Fruit fly (Drosophila melanogaster) whole organism, embryonic: ENCODE results near the gene pkaap.

Source experiments
- B-H1 ChIP-seq: fragments of 200-800 bp; sonication (Bioruptor generic); IDR thresholded peaks from 3 replicates; pipeline ENCODE4 v1.3.6; 2022; ENCODE audit warnings: missing biosample characterization, missing genetic modification characterization
- B-H2 ChIP-seq: fragments of 200-800 bp; sonication (Bioruptor generic); optimal IDR thresholded peaks from 2 replicates; lab custom pipeline; 2018; ENCODE audit warnings: missing biosample characterization, mild to moderate bottlenecking, missing genetic modification characterization
- CG10654 ChIP-seq: fragments of 200-800 bp; sonication (Bioruptor generic); optimal IDR thresholded peaks from 2 replicates; lab custom pipeline; 2016; ENCODE audit warnings: missing biosample characterization, missing genetic modification characterization
- CG11085 ChIP-seq: fragments of 200-800 bp; sonication (Bioruptor generic); IDR thresholded peaks from 2 replicates; pipeline ENCODE4 v1.3.6; 2022; ENCODE audit warnings: missing biosample characterization, missing genetic modification characterization
- CG11456 ChIP-seq: fragments of 200-800 bp; sonication (Bioruptor generic); IDR thresholded peaks from 3 replicates; pipeline ENCODE4 v1.3.6; 2022; ENCODE audit warnings: missing biosample characterization, missing genetic modification characterization
- CG11504 ChIP-seq: fragments of 200-800 bp; sonication (Bioruptor generic); optimal IDR thresholded peaks from 3 replicates; lab custom pipeline; 2019; ENCODE audit warnings: missing biosample characterization, mild to moderate bottlenecking, missing genetic modification characterization, moderate library complexity
- CG13287 ChIP-seq: fragments of 200-800 bp; sonication (Bioruptor generic); IDR thresholded peaks from 2 replicates; pipeline ENCODE4 v1.3.6; 2022; ENCODE audit warnings: missing biosample characterization, missing genetic modification characterization; ENCODE audit not compliant: partially characterized antibody
- CG13894 ChIP-seq: fragments of 200-800 bp; sonication (Bioruptor generic); optimal IDR thresholded peaks from 3 replicates; lab custom pipeline; 2018; ENCODE audit warnings: missing biosample characterization, mild to moderate bottlenecking, missing genetic modification characterization, moderate library complexity
- CG14667 ChIP-seq: fragments of 200-800 bp; sonication (Bioruptor generic); IDR thresholded peaks from 2 replicates; pipeline ENCODE4 v1.3.6; 2022; ENCODE audit warnings: missing biosample characterization, missing genetic modification characterization
- CG1529 ChIP-seq: fragments of 200-800 bp; sonication (Bioruptor generic); optimal IDR thresholded peaks from 3 replicates; lab custom pipeline; 2018; ENCODE audit warnings: missing biosample characterization, missing genetic modification characterization
- CG15514 ChIP-seq: fragments of 200-800 bp; sonication (Bioruptor generic); optimal IDR thresholded peaks from 3 replicates; lab custom pipeline; 2017; ENCODE audit warnings: missing biosample characterization, missing genetic modification characterization, mild to moderate bottlenecking, moderate library complexity, missing genetic modification reagents
- CG16813 ChIP-seq: fragments of 200-800 bp; sonication (Bioruptor generic); IDR thresholded peaks from 3 replicates; pipeline ENCODE4 v1.3.6; 2022; ENCODE audit warnings: missing biosample characterization, missing genetic modification characterization; ENCODE audit not compliant: partially characterized antibody
- CG17385 ChIP-seq: fragments of 200-800 bp; sonication (Bioruptor generic); optimal IDR thresholded peaks from 3 replicates; lab custom pipeline; 2018; ENCODE audit warnings: missing biosample characterization, mild to moderate bottlenecking, missing genetic modification characterization
- CG17829 ChIP-seq: fragments of 200-800 bp; optimal IDR thresholded peaks from 2 replicates; lab custom pipeline; 2019; ENCODE audit warnings: missing biosample characterization, mild to moderate bottlenecking, missing genetic modification characterization, moderate library complexity
- CG17912 ChIP-seq: fragments of 200-800 bp; sonication (Bioruptor generic); optimal IDR thresholded peaks from 2 replicates; lab custom pipeline; 2018; ENCODE audit warnings: missing biosample characterization, mild to moderate bottlenecking, missing genetic modification characterization
- CG2712 ChIP-seq: fragments of 200-800 bp; optimal IDR thresholded peaks from 3 replicates; lab custom pipeline; 2019; ENCODE audit warnings: missing biosample characterization, mild to moderate bottlenecking, missing genetic modification characterization, moderate library complexity
- CG32767 ChIP-seq: fragments of 200-800 bp; sonication (Bioruptor generic); IDR thresholded peaks from 2 replicates; pipeline ENCODE4 v1.3.6; 2022; ENCODE audit warnings: missing biosample characterization, missing genetic modification characterization
- CG32772 ChIP-seq: fragments of 200-800 bp; sonication (Bioruptor generic); IDR thresholded peaks from 2 replicates; pipeline ENCODE4 v1.3.6; 2022; ENCODE audit warnings: missing biosample characterization, missing genetic modification characterization
- CG3407 ChIP-seq: fragments of 200-800 bp; sonication (Bioruptor generic); optimal IDR thresholded peaks from 2 replicates; lab custom pipeline; 2018; ENCODE audit warnings: missing biosample characterization, mild to moderate bottlenecking, missing genetic modification characterization
- CG6175 ChIP-seq: fragments of 200-800 bp; sonication (Bioruptor generic); IDR thresholded peaks from 3 replicates; pipeline ENCODE4 v1.3.6; 2022; ENCODE audit warnings: missing biosample characterization, missing genetic modification characterization
- CG6765 ChIP-seq: fragments of 200-800 bp; sonication (Bioruptor generic); optimal IDR thresholded peaks from 3 replicates; lab custom pipeline; 2017; ENCODE audit warnings: missing biosample characterization, mild to moderate bottlenecking, missing genetic modification characterization
- CG9437 ChIP-seq: fragments of 200-800 bp; sonication (Bioruptor generic); optimal IDR thresholded peaks from 2 replicates; lab custom pipeline; 2018; ENCODE audit warnings: missing biosample characterization, mild to moderate bottlenecking, missing genetic modification characterization
- Camta ChIP-seq: fragments of 200-800 bp; sonication (Bioruptor generic); optimal IDR thresholded peaks from 2 replicates; lab custom pipeline; 2016; ENCODE audit warnings: missing biosample characterization, missing genetic modification characterization
- Deaf1 ChIP-seq: fragments of 200-800 bp; optimal IDR thresholded peaks from 3 replicates; lab custom pipeline; 2019; ENCODE audit warnings: missing biosample characterization, mild to moderate bottlenecking, missing genetic modification characterization, moderate library complexity
- Dfd ChIP-seq, 2 experiments: fragments of >200 bp; optimal IDR thresholded peaks; 2 replicates each; lab custom pipeline; 2017; ENCODE audit warnings: missing biosample characterization in 2 of 2, missing genetic modification characterization in 2 of 2
- Ets65A ChIP-seq: fragments of 200-800 bp; sonication (Bioruptor generic); peaks from one replicate; lab custom pipeline; 2016; ENCODE audit warnings: missing biosample characterization, missing genetic modification characterization
- Hr51 ChIP-seq, 2 experiments: fragments of 200-800 bp; sonication (Bioruptor generic); optimal IDR thresholded peaks; 2 replicates in 1 of 2; 3 replicates in 1 of 2; lab custom pipeline; 2016 to 2018; ENCODE audit warnings: missing biosample characterization in 2 of 2, missing genetic modification characterization in 2 of 2, mild to moderate bottlenecking in 1 of 2, moderate library complexity in 1 of 2
- Hr78 ChIP-seq, 2 experiments: fragments of 200-800 bp in 1 of 2; fragments of >200 bp in 1 of 2; sonication (Bioruptor generic) in 1 of 2; optimal IDR thresholded peaks; 2 replicates each; lab custom pipeline; 2017 to 2019; ENCODE audit warnings: missing biosample characterization in 2 of 2, missing genetic modification characterization in 2 of 2, mild to moderate bottlenecking in 1 of 2, moderate library complexity in 1 of 2
- MBD-R2 ChIP-seq: fragments of 200-800 bp; sonication (Bioruptor generic); IDR thresholded peaks from 2 replicates; pipeline ENCODE4 v1.3.6; 2022; ENCODE audit warnings: missing biosample characterization, missing genetic modification characterization
- Ravus ChIP-seq: fragments of 200-800 bp; sonication (Bioruptor generic); IDR thresholded peaks from 2 replicates; pipeline ENCODE4 v1.3.6; 2022; ENCODE audit warnings: missing biosample characterization, missing genetic modification characterization
- Sry-δ ChIP-seq: fragments of 200-800 bp; sonication (Bioruptor generic); optimal IDR thresholded peaks from 2 replicates; lab custom pipeline; 2016; ENCODE audit warnings: missing biosample characterization, missing genetic modification characterization
- ac ChIP-seq: fragments of 200-800 bp; sonication (Bioruptor generic); optimal IDR thresholded peaks from 3 replicates; lab custom pipeline; 2017; ENCODE audit warnings: missing biosample characterization, mild to moderate bottlenecking, missing genetic modification characterization
- bcd ChIP-seq: fragments of 200-800 bp; sonication (Bioruptor generic); optimal IDR thresholded peaks from 2 replicates; lab custom pipeline; 2017; ENCODE audit warnings: missing biosample characterization, mild to moderate bottlenecking, missing genetic modification characterization
- ci ChIP-seq: fragments of 200-800 bp; sonication (Bioruptor generic); IDR thresholded peaks from 3 replicates; pipeline ENCODE4 v1.3.6; 2022; ENCODE audit warnings: missing biosample characterization, missing genetic modification characterization
- corto ChIP-seq: fragments of 200-800 bp; sonication (Bioruptor generic); optimal IDR thresholded peaks from 2 replicates; lab custom pipeline; 2016; ENCODE audit warnings: missing biosample characterization, mild to moderate bottlenecking, missing genetic modification characterization, moderate library complexity
- eve ChIP-seq, 2 experiments: fragments of >200 bp; optimal IDR thresholded peaks; 2 replicates each; lab custom pipeline; 2017; ENCODE audit warnings: missing biosample characterization in 2 of 2, missing genetic modification characterization in 2 of 2
- her ChIP-seq: fragments of 200-800 bp; sonication (Bioruptor generic); optimal IDR thresholded peaks from 2 replicates; lab custom pipeline; 2016; ENCODE audit warnings: missing biosample characterization, missing genetic modification characterization
- hkb ChIP-seq, 2 experiments: fragments of 200-800 bp in 1 of 2; fragments of >200 bp in 1 of 2; sonication (Bioruptor generic) in 1 of 2; IDR thresholded peaks in 1 of 2; optimal IDR thresholded peaks in 1 of 2; 2 replicates each; pipeline versions ENCODE4 v1.3.6 to Lab custom; 2017 to 2022; ENCODE audit warnings: missing biosample characterization in 1 of 2, missing genetic modification characterization in 1 of 2
- inv ChIP-seq: fragments of 200-800 bp; sonication (Bioruptor generic); IDR thresholded peaks from 2 replicates; pipeline ENCODE4 v1.3.6; 2022; ENCODE audit warnings: missing biosample characterization, missing genetic modification characterization; ENCODE audit not compliant: partially characterized antibody
- ken ChIP-seq: fragments of 200-800 bp; sonication (Bioruptor generic); IDR thresholded peaks from 3 replicates; pipeline ENCODE4 v1.3.6; 2022; ENCODE audit warnings: missing biosample characterization, missing genetic modification characterization
- phol ChIP-seq: fragments of 200-800 bp; sonication (Bioruptor generic); optimal IDR thresholded peaks from 3 replicates; lab custom pipeline; 2018; ENCODE audit warnings: missing biosample characterization, mild to moderate bottlenecking, missing genetic modification characterization, moderate library complexity
- seq ChIP-seq: fragments of 200-800 bp; sonication (Bioruptor generic); IDR thresholded peaks from 2 replicates; pipeline ENCODE4 v1.3.6; 2022; ENCODE audit warnings: missing biosample characterization, missing genetic modification characterization
- slp2 ChIP-seq: fragments of 200-800 bp; sonication (Bioruptor generic); optimal IDR thresholded peaks from 2 replicates; lab custom pipeline; 2016; ENCODE audit warnings: missing biosample characterization, missing genetic modification characterization
- ssp ChIP-seq: fragments of 200-800 bp; sonication (Bioruptor generic); IDR thresholded peaks from 2 replicates; pipeline ENCODE4 v1.3.6; 2022; ENCODE audit warnings: missing biosample characterization, missing genetic modification characterization
- toy ChIP-seq: fragments of 200-800 bp; sonication (Bioruptor generic); IDR thresholded peaks from 2 replicates; pipeline ENCODE4 v1.3.6; 2022; ENCODE audit warnings: missing biosample characterization, missing genetic modification characterization
- ttk ChIP-seq: fragments of 200-800 bp; sonication (Bioruptor generic); IDR thresholded peaks from 2 replicates; pipeline ENCODE4 v2.1.2; 2022; ENCODE audit warnings: missing biosample characterization, missing genetic modification characterization
- twi ChIP-seq: fragments of 200-800 bp; optimal IDR thresholded peaks from 2 replicates; lab custom pipeline; 2019; ENCODE audit warnings: missing biosample characterization, mild to moderate bottlenecking, missing genetic modification characterization, moderate library complexity
- yki ChIP-seq: fragments of >200 bp; optimal IDR thresholded peaks from 3 replicates; lab custom pipeline; 2018

pkaap gene

dm6 chr2L:16275177-16275808 is 12.8 kb upstream of the pkaap start (continued):
- TF ChIP-seq Hr51 (GFP tag; optimal IDR thresholded peaks at IDR 0.05; lab: Kevin White, UChicago) (no peak), CG13894 (tag; lab: Kevin White, UChicago) (peak; percentile 48), B-H2 (GFP tag; lab: Kevin White, UChicago) (no peak), Deaf1 (tag; lab: Kevin White, UChicago) (peak; percentile 16), seq (GFP tag; lab: Robert Waterston, UW) (0 out of 2 replicates have a peak, but pooled peaks have one; percentile 34), Camta (GFP tag; lab: Kevin White, UChicago) (no peak)

- TF ChIP-seq corto (GFP tag; lab: Kevin White, UChicago) (no peak), MBD-R2 (GFP tag; lab: Robert Waterston, UW) (no peak), CG10654 (GFP tag; lab: Kevin White, UChicago) (no peak), CG17385 (GFP tag; lab: Kevin White, UChicago) (peak; percentile 43), CG6175 (GFP tag; lab: Robert Waterston, UW) (no peak), CG11085 (GFP tag; lab: Robert Waterston, UW) (no peak), CG1529 (GFP tag; lab: Kevin White, UChicago) (peak; percentile 34), CG9437 (GFP tag; lab: Kevin White, UChicago) (peak; percentile 24), ttk (0 out of 2 replicates have a peak, but pooled peaks have one; percentile 43), CG3407 (GFP tag; lab: Kevin White, UChicago) (no peak), CG15514 (peak; percentile 45), Dfd (GFP tag; optimal IDR thresholded peaks at IDR 0.05; lab: Kevin White, UChicago) (no peak), phol (tag; lab: Kevin White, UChicago) (peak; percentile 63), ci (GFP tag; lab: Robert Waterston, UW) (peak; percentile 60; the same call in 1 of the 3 replicates), slp2 (GFP tag; lab: Kevin White, UChicago) (no peak), twi (tag; lab: Kevin White, UChicago) (no peak), her (GFP tag; lab: Kevin White, UChicago) (no peak), yki (no peak), eve (GFP tag; optimal IDR thresholded peaks at IDR 0.05; lab: Kevin White, UChicago) (peak in 1 of 2 experiments; percentile 80), ssp (peak; percentile 18; the same call in 1 of the 2 replicates), toy (GFP tag; lab: Robert Waterston, UW) (no peak), CG17829 (tag; lab: Kevin White, UChicago) (peak; percentile 4), CG11456 (GFP tag; lab: Robert Waterston, UW) (0 out of 3 replicates have a peak, but pooled peaks have one; percentile 18), CG14667 (GFP tag; lab: Robert Waterston, UW) (no peak), CG2712 (tag; lab: Kevin White, UChicago) (peak; percentile 44), CG32772 (GFP tag; lab: Robert Waterston, UW) (peak; percentile 42; the same call in 1 of the 2 replicates), Sry-δ (GFP tag; lab: Kevin White, UChicago) (no peak), ac (no peak), Hr78 (GFP tag; optimal IDR thresholded peaks at IDR 0.05; lab: Kevin White, UChicago) (no peak), CG16813 (GFP tag; lab: Robert Waterston, UW) (no peak), bcd (GFP tag; lab: Kevin White, UChicago) (peak; percentile 47), CG13287 (GFP tag; lab: Robert Waterston, UW) (no peak), CG11504 (tag; lab: Kevin White, UChicago) (peak; percentile 64), Ravus (GFP tag; lab: Robert Waterston, UW) (no peak), ken (GFP tag; lab: Robert Waterston, UW) (no peak), Ets65A (GFP tag; lab: Kevin White, UChicago) (no peak), inv (GFP tag; lab: Robert Waterston, UW) (no peak), B-H1 (GFP tag; lab: Robert Waterston, UW) (peak; percentile 29; the same call in 1 of the 3 replicates), hkb (optimal IDR thresholded peaks at IDR 0.05; lab: Kevin White, UChicago) (no peak), hkb (GFP tag; IDR thresholded peaks at IDR 0.05; lab: Robert Waterston, UW) (peak; percentile 36; the same call in 1 of the 2 replicates), CG17912 (GFP tag; lab: Kevin White, UChicago) (no peak), CG32767 (GFP tag; lab: Robert Waterston, UW) (no peak), CG6765 (GFP tag; lab: Kevin White, UChicago) (peak; percentile 27)
These were observed 12.3 kb upstream of the pkaap start for dm6 chr2L:16275809-16276178.
